Worm (Caenorhabditis elegans): ENCODE results near the gene gck-1.

Gene gck-1

ce11 chrV:8984783-8985182, 37.2 kb downstream of the gck-1 start:
- no peak for TF ChIP-seq dmd-4 (tag; optimal IDR thresholded peaks at IDR 0.05; ENCODE audit: borderline replicate concordance)
- TF ChIP-seq F13H6.1 (tag; optimal IDR thresholded peaks at IDR 0.05): no peak
- TF ChIP-seq elt-2 (tag; optimal IDR thresholded peaks at IDR 0.05): no peak
- TF ChIP-seq unc-3 (GFP tag; conservative IDR thresholded peaks at IDR 0.05): no peak
- no peak for TF ChIP-seq unc-3 (tag; optimal IDR thresholded peaks at IDR 0.05)
- TF ChIP-seq K09A11.1 (tag; optimal IDR thresholded peaks at IDR 0.05; ENCODE audit: insufficient read depth): no peak

DNA sequence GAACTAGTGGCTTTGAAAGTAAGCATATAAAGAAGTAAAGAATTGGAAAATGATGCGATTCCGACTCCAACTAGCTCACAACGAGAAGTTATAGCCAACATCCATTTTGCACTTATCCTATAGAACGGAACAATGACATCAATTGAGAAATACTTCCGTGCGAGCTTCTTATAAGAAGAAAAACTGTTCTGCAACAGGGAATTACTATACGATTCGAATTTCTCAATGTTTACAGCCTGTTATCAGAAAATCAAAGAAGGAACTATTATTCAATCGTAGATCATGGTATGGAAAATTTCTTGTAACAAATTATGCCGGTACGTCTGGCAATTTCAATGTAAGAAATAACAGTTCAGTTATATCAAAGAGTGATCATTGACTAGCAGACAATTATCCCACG, 38.1 kb downstream of the gck-1 start, which contains the start of gene str-85:
TSS of gene str-85 (minus strand) at position 101 of the 400 bp plus-strand sequence.
- TF ChIP-seq ama-1 (optimal IDR thresholded peaks at IDR 0.05) (no peak), unc-3 (GFP tag; conservative IDR thresholded peaks at IDR 0.05) (no peak), unc-3 (tag; optimal IDR thresholded peaks at IDR 0.05) (no peak), ceh-31 (tag; optimal IDR thresholded peaks at IDR 0.05) (no peak), ceh-45 (GFP tag; IDR thresholded peaks at IDR 0.05) (no peak), mec-3 (tag; optimal IDR thresholded peaks at IDR 0.05; ENCODE audit: borderline replicate concordance) (no peak), sox-4 (tag; optimal IDR thresholded peaks at IDR 0.05) (no peak), C38D4.7 (GFP tag; optimal IDR thresholded peaks at IDR 0.05) (no peak), ceh-14 (tag; optimal IDR thresholded peaks at IDR 0.05) (no peak), nhr-232 (tag; optimal IDR thresholded peaks at IDR 0.05) (no peak), C08G9.2 (tag; optimal IDR thresholded peaks at IDR 0.05) (no peak), ceh-19 (GFP tag; optimal IDR thresholded peaks at IDR 0.05) (no peak), pha-4 (tag; optimal IDR thresholded peaks at IDR 0.05) (no peak), npax-4 (tag; optimal IDR thresholded peaks at IDR 0.05) (no peak), ceh-2 (tag; optimal IDR thresholded peaks at IDR 0.05) (no peak), ceh-22 (tag; optimal IDR thresholded peaks at IDR 0.05) (no peak), sdc-2 (tag; optimal IDR thresholded peaks at IDR 0.05) (no peak)

- no peak for TF ChIP-seq lin-11 (tag; optimal IDR thresholded peaks at IDR 0.05)
- TF ChIP-seq hlh-13 (GFP tag; optimal IDR thresholded peaks at IDR 0.05): no peak
- TF ChIP-seq madf-2 (tag; optimal IDR thresholded peaks at IDR 0.05): no peak
- no peak for TF ChIP-seq unc-3 (GFP tag; conservative IDR thresholded peaks at IDR 0.05)
- no peak for TF ChIP-seq unc-3 (tag; optimal IDR thresholded peaks at IDR 0.05)
- TF ChIP-seq ceh-30 (tag; optimal IDR thresholded peaks at IDR 0.05): no peak
- no peak for TF ChIP-seq che-1 (tag; optimal IDR thresholded peaks at IDR 0.05)
- no peak for TF ChIP-seq pat-9 (tag; optimal IDR thresholded peaks at IDR 0.05)
- TF ChIP-seq T23F11.4 (GFP tag; optimal IDR thresholded peaks at IDR 0.05): no peak
- TF ChIP-seq ceh-22 (tag; optimal IDR thresholded peaks at IDR 0.05): no peak
- no peak for TF ChIP-seq mec-3 (tag; optimal IDR thresholded peaks at IDR 0.05; ENCODE audit: borderline replicate concordance)
- TF ChIP-seq elt-2 (tag; optimal IDR thresholded peaks at IDR 0.05): no peak
- no peak for TF ChIP-seq fax-1 (tag; optimal IDR thresholded peaks at IDR 0.05)
- no peak for TF ChIP-seq ahr-1 (tag; optimal IDR thresholded peaks at IDR 0.05)
- TF ChIP-seq pha-2 (tag; optimal IDR thresholded peaks at IDR 0.05): no peak
- no peak for TF ChIP-seq pax-1 (tag; optimal IDR thresholded peaks at IDR 0.05)
- TF ChIP-seq hlh-8 (tag; optimal IDR thresholded peaks at IDR 0.05): no peak
- TF ChIP-seq eyg-1 (tag; optimal IDR thresholded peaks at IDR 0.05): no peak
- no peak for TF ChIP-seq nhr-11 (tag; optimal IDR thresholded peaks at IDR 0.05)
- TF ChIP-seq npax-4 (tag; optimal IDR thresholded peaks at IDR 0.05): no peak
- no peak for TF ChIP-seq ceh-48 (tag; optimal IDR thresholded peaks at IDR 0.05)
These were observed 40.5 kb downstream of the gck-1 start, which contains the start of gene str-87 for ce11 chrV:8988104-8988503. Gene str-87, minus strand, starts transcription at chrV:8988204.

- TF ChIP-seq T23F11.4 (GFP tag; optimal IDR thresholded peaks at IDR 0.05) (no peak), pha-4 (tag; optimal IDR thresholded peaks at IDR 0.05) (no peak), ceh-2 (tag; optimal IDR thresholded peaks at IDR 0.05) (no peak), pag-3 (tag; optimal IDR thresholded peaks at IDR 0.05; ENCODE audit: borderline replicate concordance) (no peak)
These were observed 42.6 kb downstream of the gck-1 start, which contains the start of gene F59E11.7 for ce11 chrV:8990194-8990649. Gene F59E11.7, plus strand, starts transcription at chrV:8990244.

All from whole organism, late embryonic.